Fruit fly (Drosophila melanogaster) whole organism, wandering third instar larva: ENCODE results near the gene GCS1.

ENCODE experiments used
- Abd-B ChIP-seq: fragments of >200 bp; optimal IDR thresholded peaks from 2 replicates; lab custom pipeline; 2017; ENCODE audit warnings: missing biosample characterization, missing genetic modification characterization
- CG32264 ChIP-seq: fragments of 200-800 bp; sonication (Bioruptor generic); optimal IDR thresholded peaks from 2 replicates; lab custom pipeline; 2016; ENCODE audit warnings: missing biosample characterization, missing genetic modification characterization
- CG9705 ChIP-seq: fragments of 200-800 bp; sonication (Bioruptor generic); optimal IDR thresholded peaks from 2 replicates; lab custom pipeline; 2018; ENCODE audit warnings: missing biosample characterization, mild to moderate bottlenecking, missing genetic modification characterization
- Dfd ChIP-seq: fragments of >200 bp; optimal IDR thresholded peaks from 2 replicates; lab custom pipeline; 2017; ENCODE audit warnings: missing biosample characterization, missing genetic modification characterization
- GATAd ChIP-seq: sonication (Bioruptor generic); optimal IDR thresholded peaks from 2 replicates; lab custom pipeline; 2016; ENCODE audit warnings: missing biosample characterization, missing genetic modification characterization
- HLH106 ChIP-seq: fragments of 200-800 bp; optimal IDR thresholded peaks from 3 replicates; lab custom pipeline; 2019; ENCODE audit warnings: missing biosample characterization, mild to moderate bottlenecking, missing genetic modification characterization, moderate library complexity
- Hnf4 ChIP-seq: fragments of 200-800 bp; sonication (Bioruptor generic); optimal IDR thresholded peaks from 2 replicates; lab custom pipeline; 2016; ENCODE audit warnings: missing biosample characterization, mild to moderate bottlenecking, missing genetic modification characterization
- Hr78 ChIP-seq: fragments of >200 bp; optimal IDR thresholded peaks from 2 replicates; lab custom pipeline; 2017; ENCODE audit warnings: missing biosample characterization, missing genetic modification characterization
- Hr83 ChIP-seq: fragments of 200-300 bp; sonication (Bioruptor generic); optimal IDR thresholded peaks from 2 replicates; lab custom pipeline; 2016; ENCODE audit warnings: missing biosample characterization, mild to moderate bottlenecking, missing genetic modification characterization, moderate library complexity; ENCODE audit not compliant: poor library complexity, severe bottlenecking
- Jra ChIP-seq: sonication (Bioruptor generic); optimal IDR thresholded peaks from 2 replicates; lab custom pipeline; 2016; ENCODE audit warnings: missing biosample characterization, missing genetic modification characterization
- Mio ChIP-seq: sonication (Bioruptor generic); optimal IDR thresholded peaks from 2 replicates; lab custom pipeline; 2016; ENCODE audit warnings: missing biosample characterization, missing genetic modification characterization
- Myc ChIP-seq: fragments of >200 bp; optimal IDR thresholded peaks from 2 replicates; lab custom pipeline; 2017
- N ChIP-seq: fragments of >200 bp; optimal IDR thresholded peaks from 2 replicates; lab custom pipeline; 2018; ENCODE audit warnings: missing biosample characterization, missing external identifiers, missing genetic modification characterization
- OdsH ChIP-seq: fragments of 200-800 bp; sonication (Bioruptor generic); optimal IDR thresholded peaks from 2 replicates; lab custom pipeline; 2016; ENCODE audit warnings: missing biosample characterization, mild to moderate bottlenecking, missing genetic modification characterization
- Rel ChIP-seq, 2 experiments: fragments of 200-800 bp; sonication (Bioruptor generic) in 1 of 2; optimal IDR thresholded peaks; 2 replicates in 1 of 2; 3 replicates in 1 of 2; lab custom pipeline; 2016 to 2019; ENCODE audit warnings: mild to moderate bottlenecking in 2 of 2, missing biosample characterization in 2 of 2, missing genetic modification characterization in 2 of 2, moderate library complexity in 1 of 2
- Sp1 ChIP-seq: fragments of 200-800 bp; sonication (Bioruptor generic); optimal IDR thresholded peaks from 3 replicates; lab custom pipeline; 2019; ENCODE audit warnings: missing biosample characterization, mild to moderate bottlenecking, missing genetic modification characterization, moderate library complexity
- br ChIP-seq: fragments of 200-800 bp; sonication (Bioruptor generic); optimal IDR thresholded peaks from 2 replicates; lab custom pipeline; 2016; ENCODE audit warnings: missing biosample characterization, missing genetic modification characterization
- brk ChIP-seq: fragments of 200-800 bp; sonication (Bioruptor generic); optimal IDR thresholded peaks from 2 replicates; lab custom pipeline; 2016; ENCODE audit warnings: missing biosample characterization, mild to moderate bottlenecking, missing genetic modification characterization
- dl ChIP-seq, 2 experiments: fragments of 175-275, 200-275 bp in 1 of 2; fragments of 200-275 bp in 1 of 2; sonication (Bioruptor generic); optimal IDR thresholded peaks; lab custom pipeline; 2018; ENCODE audit warnings: mild to moderate bottlenecking in 2 of 2, missing biosample characterization in 2 of 2, missing genetic modification characterization in 2 of 2, moderate library complexity in 2 of 2; ENCODE audit not compliant: partially characterized antibody in 2 of 2, insufficient read depth in 1 of 2
- dsf ChIP-seq: sonication (Bioruptor generic); optimal IDR thresholded peaks from 2 replicates; lab custom pipeline; 2016; ENCODE audit warnings: missing biosample characterization, missing genetic modification characterization, borderline replicate concordance
- ey ChIP-seq: fragments of 200-800 bp; sonication (Bioruptor generic); optimal IDR thresholded peaks from 2 replicates; lab custom pipeline; 2016; ENCODE audit warnings: missing biosample characterization, missing genetic modification characterization
- foxo ChIP-seq, 2 experiments: fragments of 200-800 bp; sonication (Bioruptor generic); optimal IDR thresholded peaks; 2 replicates in 1 of 2; 3 replicates in 1 of 2; lab custom pipeline; 2016 to 2017; ENCODE audit warnings: missing biosample characterization in 2 of 2, missing genetic modification characterization in 2 of 2
- fru ChIP-seq: fragments of 200-800 bp; sonication (Bioruptor generic); optimal IDR thresholded peaks from 3 replicates; lab custom pipeline; 2016; ENCODE audit warnings: missing biosample characterization, mild to moderate bottlenecking, missing genetic modification characterization
- h ChIP-seq: fragments of 200-800 bp; sonication (Bioruptor generic); optimal IDR thresholded peaks from 3 replicates; lab custom pipeline; 2016; ENCODE audit warnings: missing biosample characterization, mild to moderate bottlenecking, missing genetic modification characterization
- jim ChIP-seq: fragments of 175-275, 200-325 bp; sonication (Bioruptor generic); optimal IDR thresholded peaks from 2 replicates; lab custom pipeline; 2016; ENCODE audit warnings: missing biosample characterization, mild to moderate bottlenecking, missing genetic modification characterization
- lola ChIP-seq: fragments of >200 bp; optimal IDR thresholded peaks from 2 replicates; lab custom pipeline; 2017; ENCODE audit warnings: missing biosample characterization, missing genetic modification characterization
- pan ChIP-seq: fragments of >200 bp; optimal IDR thresholded peaks from 2 replicates; lab custom pipeline; 2017
- psq ChIP-seq: fragments of 200-800 bp; sonication (Bioruptor generic); optimal IDR thresholded peaks from 3 replicates; lab custom pipeline; 2017; ENCODE audit warnings: missing biosample characterization, mild to moderate bottlenecking, missing genetic modification characterization, moderate library complexity
- rgr ChIP-seq: fragments of 200-800 bp; sonication (Bioruptor generic); optimal IDR thresholded peaks from 3 replicates; lab custom pipeline; 2016; ENCODE audit warnings: missing biosample characterization, mild to moderate bottlenecking, missing genetic modification characterization
- sv ChIP-seq: fragments of 200-800 bp; sonication (Bioruptor generic); optimal IDR thresholded peaks from 3 replicates; lab custom pipeline; 2016; ENCODE audit warnings: missing biosample characterization, missing genetic modification characterization
- tai ChIP-seq: sonication (Bioruptor generic); optimal IDR thresholded peaks from 2 replicates; lab custom pipeline; 2016; ENCODE audit warnings: missing biosample characterization, missing genetic modification characterization
- usp ChIP-seq: fragments of >200 bp; optimal IDR thresholded peaks from 2 replicates; lab custom pipeline; 2017; ENCODE audit warnings: missing biosample characterization, missing genetic modification characterization
- woc ChIP-seq: sonication (Bioruptor generic); optimal IDR thresholded peaks from 2 replicates; lab custom pipeline; 2016; ENCODE audit warnings: missing biosample characterization, mild to moderate bottlenecking, missing genetic modification characterization

GCS1 gene

DNA sequence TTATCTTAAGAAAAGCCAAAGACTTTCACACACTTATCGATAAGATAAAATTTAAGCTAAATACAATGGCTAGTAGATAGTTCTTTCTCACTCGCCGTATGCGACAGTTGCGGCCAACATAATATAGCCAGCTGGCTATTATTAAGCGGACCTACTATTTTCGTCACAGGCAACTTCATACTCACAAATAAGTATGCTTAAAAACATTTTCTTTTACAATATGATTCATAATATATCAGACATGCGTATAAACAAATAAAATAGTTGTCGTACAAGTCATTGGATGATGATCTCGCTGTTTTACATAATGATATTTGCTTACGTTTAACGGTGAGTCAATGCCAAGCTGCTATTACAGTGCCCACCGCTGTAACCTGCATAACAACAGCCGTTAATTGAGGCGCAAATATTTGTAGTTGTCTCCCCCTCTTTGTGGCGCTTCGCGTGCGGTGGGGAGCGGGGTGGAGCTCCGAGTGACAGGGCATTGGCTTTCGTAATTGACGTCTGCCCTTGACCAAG lies 21.5 kb downstream of the GCS1 start:
- TF ChIP-seq rgr (GFP tag; lab: Kevin White, UChicago), result peak; percentile 70
- TF ChIP-seq HLH106 (tag; lab: Kevin White, UChicago), result peak; percentile 69
- peak; percentile 50 for TF ChIP-seq CG32264 (GFP tag; lab: Kevin White, UChicago)
- peak; percentile 48 for TF ChIP-seq woc (GFP tag; lab: Kevin White, UChicago)
- peak; percentile 72 for TF ChIP-seq h
- TF ChIP-seq br, result peak; percentile 70
- TF ChIP-seq Dfd, result no peak
- no peak for TF ChIP-seq GATAd
- TF ChIP-seq ey (GFP tag; lab: Kevin White, UChicago), result peak; percentile 67
- peak; percentile 56 for TF ChIP-seq Sp1 (GFP tag; lab: Kevin White, UChicago)
- TF ChIP-seq Hnf4 (GFP tag; lab: Kevin White, UChicago), result no peak
- no peak for TF ChIP-seq dsf (GFP tag; lab: Kevin White, UChicago)
- TF ChIP-seq Myc (lab: Kevin White, UChicago), result no peak
- TF ChIP-seq jim (GFP tag; lab: Kevin White, UChicago), result no peak
- no peak for TF ChIP-seq brk (GFP tag; lab: Kevin White, UChicago)
- TF ChIP-seq sv, result peak; percentile 38
- no peak for TF ChIP-seq pan
- no peak for TF ChIP-seq N (GFP tag; lab: Kevin White, UChicago)
- peak; percentile 54 for TF ChIP-seq Hr83 (GFP tag; lab: Kevin White, UChicago)
- TF ChIP-seq CG9705 (GFP tag; lab: Kevin White, UChicago), result peak; percentile 38
- peak; percentile 73 for TF ChIP-seq fru (GFP tag; lab: Kevin White, UChicago)
- TF ChIP-seq Jra (GFP tag; lab: Kevin White, UChicago), result no peak
- TF ChIP-seq psq (GFP tag; lab: Kevin White, UChicago), result peak; percentile 71
- peak in 1 of 2 experiments; percentile 67 for TF ChIP-seq foxo (GFP tag; optimal IDR thresholded peaks at IDR 0.05; lab: Kevin White, UChicago)
- no peak for TF ChIP-seq lola (GFP tag; lab: Kevin White, UChicago)
- TF ChIP-seq Rel (GFP tag; optimal IDR thresholded peaks at IDR 0.05; lab: Kevin White, UChicago), result no peak
- TF ChIP-seq Rel (tag; optimal IDR thresholded peaks at IDR 0.05; lab: Kevin White, UChicago), result peak; percentile 76
- TF ChIP-seq Mio, result no peak
- TF ChIP-seq tai (GFP tag; lab: Kevin White, UChicago), result no peak
- peak; percentile 51 for TF ChIP-seq OdsH (GFP tag; lab: Kevin White, UChicago)
- TF ChIP-seq usp, result no peak

DNA sequence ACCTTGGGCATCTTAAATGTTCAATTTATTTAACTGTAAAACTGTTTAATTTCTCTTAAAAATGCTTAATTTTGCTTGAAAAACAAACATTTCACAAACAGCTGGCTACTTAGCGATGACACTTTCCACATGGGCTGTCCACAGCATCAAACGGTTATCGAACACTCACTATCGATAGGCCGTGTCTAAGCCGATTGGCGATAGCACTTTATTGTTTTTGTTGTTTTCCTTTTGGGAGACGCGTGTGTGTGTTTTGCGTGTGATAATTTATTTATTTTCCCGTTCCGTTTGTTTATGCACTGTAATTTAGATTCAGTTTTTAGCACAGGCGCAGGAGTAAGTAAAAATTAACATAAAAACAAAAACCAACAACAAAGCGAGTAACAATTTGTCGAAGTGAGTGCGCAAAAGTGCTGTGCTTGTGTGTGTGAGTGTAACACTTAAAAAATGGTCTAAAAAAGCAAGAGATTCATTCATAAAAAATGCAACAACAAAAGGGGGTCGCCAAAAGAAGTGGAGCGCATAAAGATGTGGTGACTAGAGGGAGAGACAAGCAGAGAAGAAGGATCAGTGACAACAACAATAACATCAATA lies 22.5 kb downstream of the GCS1 start, which contains the start of gene Gapvd1:
Gapvd1 (plus strand) TSS at position 211 of the 594 bp plus-strand sequence.
- TF ChIP-seq Dfd, result no peak
- TF ChIP-seq lola (GFP tag; lab: Kevin White, UChicago), result no peak
- TF ChIP-seq Hnf4 (GFP tag; lab: Kevin White, UChicago), result peak; percentile 55
- no peak for TF ChIP-seq jim (GFP tag; lab: Kevin White, UChicago)
- no peak for TF ChIP-seq Mio
- no peak for TF ChIP-seq Hr78 (GFP tag; lab: Kevin White, UChicago)
- TF ChIP-seq Jra (GFP tag; lab: Kevin White, UChicago), result peak; percentile 26
- TF ChIP-seq sv, result no peak
- peak; percentile 8 for TF ChIP-seq fru (GFP tag; lab: Kevin White, UChicago)
- no peak for TF ChIP-seq Abd-B
- TF ChIP-seq GATAd, result no peak
- no peak for TF ChIP-seq tai (GFP tag; lab: Kevin White, UChicago)
- TF ChIP-seq rgr (GFP tag; lab: Kevin White, UChicago), result no peak
- TF ChIP-seq ey (GFP tag; lab: Kevin White, UChicago), result no peak
- TF ChIP-seq h, result peak; percentile 26
- no peak for TF ChIP-seq pan
- no peak for TF ChIP-seq CG32264 (GFP tag; lab: Kevin White, UChicago)
- no peak for TF ChIP-seq dl (GFP tag; optimal IDR thresholded peaks at IDR 0.05; lab: Kevin White, UChicago; ENCODE audit: insufficient read depth in 1 of 2, partially characterized antibody in 2 of 2)
- TF ChIP-seq Myc (lab: Kevin White, UChicago), result no peak
- no peak for TF ChIP-seq foxo (GFP tag; optimal IDR thresholded peaks at IDR 0.05; lab: Kevin White, UChicago)
- TF ChIP-seq br, result peak; percentile 3

dm6 chrX:11322659-11323058 lies 25.1 kb downstream of the GCS1 start:
- no peak for TF ChIP-seq foxo (GFP tag; optimal IDR thresholded peaks at IDR 0.05; lab: Kevin White, UChicago)
- TF ChIP-seq h, result no peak
- TF ChIP-seq woc (GFP tag; lab: Kevin White, UChicago), result no peak
- no peak for TF ChIP-seq br
